Fruit fly (Drosophila melanogaster) whole organism, embryonic: ENCODE data around the gene CG5062.

ENCODE experiments used
- Adf1 ChIP-seq: fragments of 200-800 bp; sonication (Bioruptor generic); IDR thresholded peaks from 2 replicates; pipeline ENCODE4 v1.3.6; 2022; ENCODE audit warnings: missing biosample characterization, missing genetic modification characterization
- CG14710 ChIP-seq: fragments of 200-800 bp; sonication (Bioruptor generic); optimal IDR thresholded peaks from 3 replicates; lab custom pipeline; 2019; ENCODE audit warnings: missing biosample characterization, mild to moderate bottlenecking, missing genetic modification characterization, moderate library complexity
- CG1603 ChIP-seq: fragments of 200-800 bp; sonication (Bioruptor generic); optimal IDR thresholded peaks from 2 replicates; lab custom pipeline; 2019; ENCODE audit warnings: missing biosample characterization, mild to moderate bottlenecking, missing genetic modification characterization, moderate library complexity
- CG17802 ChIP-seq: fragments of 200-800 bp; sonication (Bioruptor generic); optimal IDR thresholded peaks from 2 replicates; lab custom pipeline; 2018; ENCODE audit warnings: missing biosample characterization, mild to moderate bottlenecking, missing genetic modification characterization, moderate library complexity
- CG3995 ChIP-seq: fragments of 200-800 bp; sonication (Bioruptor generic); optimal IDR thresholded peaks from 3 replicates; lab custom pipeline; 2016; ENCODE audit warnings: missing biosample characterization, missing genetic modification characterization
- CG6813 ChIP-seq: fragments of 200-800 bp; sonication (Bioruptor generic); optimal IDR thresholded peaks from 2 replicates; lab custom pipeline; 2017; ENCODE audit warnings: missing biosample characterization, missing genetic modification characterization, mild to moderate bottlenecking, moderate library complexity, missing genetic modification reagents
- CG9797 ChIP-seq: fragments of 200-800 bp; sonication (Bioruptor generic); optimal IDR thresholded peaks from 3 replicates; lab custom pipeline; 2018; ENCODE audit warnings: missing biosample characterization, mild to moderate bottlenecking, missing genetic modification characterization
- Spps ChIP-seq: fragments of 200-800 bp; sonication (Bioruptor generic); optimal IDR thresholded peaks from 2 replicates; lab custom pipeline; 2018; ENCODE audit warnings: missing biosample characterization, mild to moderate bottlenecking, missing genetic modification characterization
- gsb-n ChIP-seq: fragments of 200-800 bp; sonication (Bioruptor generic); optimal IDR thresholded peaks from 3 replicates; lab custom pipeline; 2018; ENCODE audit warnings: missing biosample characterization, mild to moderate bottlenecking, missing genetic modification characterization
- insv ChIP-seq, 2 experiments: fragments of 200-800 bp; sonication (Bioruptor generic); optimal IDR thresholded peaks; 3 replicates each; lab custom pipeline; 2016 to 2018; ENCODE audit warnings: missing biosample characterization in 2 of 2, missing genetic modification characterization in 2 of 2
- pfk ChIP-seq: fragments of 200-800 bp; sonication (Bioruptor generic); optimal IDR thresholded peaks from 2 replicates; lab custom pipeline; 2018; ENCODE audit warnings: missing biosample characterization, mild to moderate bottlenecking, missing genetic modification characterization, moderate library complexity
- slbo ChIP-seq: fragments of 200-800 bp; sonication (Bioruptor generic); IDR thresholded peaks from 2 replicates; pipeline ENCODE4 v1.3.6; 2022; ENCODE audit warnings: missing biosample characterization, missing genetic modification characterization
- sna ChIP-seq: fragments of 200-800 bp; sonication (Bioruptor generic); IDR thresholded peaks from 2 replicates; pipeline ENCODE4 v1.3.6; 2022; ENCODE audit warnings: missing biosample characterization, missing genetic modification characterization; ENCODE audit not compliant: partially characterized antibody

DNA sequence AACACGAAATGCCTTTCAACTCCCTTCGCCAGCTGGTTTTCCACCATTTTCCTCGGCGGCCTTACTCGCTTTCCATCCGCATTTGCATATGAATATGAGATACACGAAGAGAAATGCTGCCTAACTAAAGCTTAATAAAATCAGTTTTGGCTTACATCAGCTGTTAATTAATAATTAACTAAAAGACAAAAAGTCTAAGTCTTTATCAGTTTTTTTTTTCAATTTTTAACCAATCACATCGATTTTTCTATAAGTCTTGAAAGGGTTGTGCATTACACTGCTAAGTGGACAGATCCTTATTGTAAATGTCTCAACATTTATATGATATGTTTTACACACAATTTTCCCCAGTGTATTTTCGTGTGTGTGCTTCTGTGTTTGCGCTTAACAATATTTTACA, 21.5 kb upstream of the CG5062 start:
- no peak for TF ChIP-seq gsb-n (tag; lab: Kevin White, UChicago)
- no peak for TF ChIP-seq insv (GFP tag; optimal IDR thresholded peaks at IDR 0.05; lab: Kevin White, UChicago)
- no peak for TF ChIP-seq Spps (tag; lab: Kevin White, UChicago)
- TF ChIP-seq sna (GFP tag; lab: Robert Waterston, UW) = no peak
- TF ChIP-seq CG14710 = no peak
- no peak for TF ChIP-seq pfk (GFP tag; lab: Kevin White, UChicago)
- TF ChIP-seq Adf1 (GFP tag; lab: Robert Waterston, UW) = no peak
- TF ChIP-seq CG6813 = no peak
- no peak for TF ChIP-seq CG9797 (GFP tag; lab: Kevin White, UChicago)
- TF ChIP-seq CG3995 (GFP tag; lab: Kevin White, UChicago) = no peak
- no peak for TF ChIP-seq CG17802 (tag; lab: Kevin White, UChicago)
- no peak for TF ChIP-seq CG1603 (tag; lab: Kevin White, UChicago)
- no peak for TF ChIP-seq slbo (GFP tag; lab: Robert Waterston, UW)
